Worm (Caenorhabditis elegans): ENCODE data around the gene gipc-1.

ce11 chrIII:4883429-4883828 is 12.9 kb downstream of the gipc-1 start, which contains the start of gene clec-5:
- TF ChIP-seq nhr-28 (tag; optimal IDR thresholded peaks at IDR 0.05) (no peak), unc-62 (GFP tag; optimal IDR thresholded peaks at IDR 0.05) (no peak), ztf-11 (tag; optimal IDR thresholded peaks at IDR 0.05) (no peak), nhr-76 (tag; optimal IDR thresholded peaks at IDR 0.05) (no peak), ceh-39 (tag; optimal IDR thresholded peaks at IDR 0.05) (no peak), flh-1 (GFP tag; optimal IDR thresholded peaks at IDR 0.05) (no peak), sptf-1 (tag; optimal IDR thresholded peaks at IDR 0.05) (no peak), ceh-43 (GFP tag; optimal IDR thresholded peaks at IDR 0.05) (no peak), nhr-237 (tag; optimal IDR thresholded peaks at IDR 0.05) (no peak)

All from whole organism, mixed stage, embryonic.